Fruit fly (Drosophila melanogaster) whole organism, embryonic: ENCODE data around the gene CG4962.

Source experiments
- CG1647 ChIP-seq: fragments of 200-800 bp; sonication (Bioruptor generic); optimal IDR thresholded peaks from 3 replicates; lab custom pipeline; 2016; ENCODE audit warnings: missing biosample characterization, missing genetic modification characterization
- CG18599 ChIP-seq: fragments of 200-800 bp; sonication (Bioruptor generic); optimal IDR thresholded peaks from 3 replicates; lab custom pipeline; 2017; ENCODE audit warnings: missing biosample characterization, missing genetic modification characterization, mild to moderate bottlenecking, moderate library complexity, missing genetic modification reagents
- CG4617 ChIP-seq: fragments of 200-800 bp; sonication (Bioruptor generic); optimal IDR thresholded peaks from 3 replicates; lab custom pipeline; 2016; ENCODE audit warnings: missing biosample characterization, missing genetic modification characterization, borderline replicate concordance
- CG7963 ChIP-seq: fragments of 200-800 bp; sonication (Bioruptor generic); IDR thresholded peaks from 3 replicates; pipeline ENCODE4 v1.3.6; 2022; ENCODE audit warnings: missing biosample characterization, missing genetic modification characterization; ENCODE audit not compliant: partially characterized antibody
- CG8359 ChIP-seq: fragments of 200-800 bp; sonication (Bioruptor generic); optimal IDR thresholded peaks from 2 replicates; lab custom pipeline; 2017; ENCODE audit warnings: missing biosample characterization, mild to moderate bottlenecking, missing genetic modification characterization, borderline replicate concordance
- HmgZ ChIP-seq: fragments of 200-800 bp; sonication (Bioruptor generic); optimal IDR thresholded peaks from 2 replicates; lab custom pipeline; 2018; ENCODE audit warnings: missing biosample characterization, mild to moderate bottlenecking, missing genetic modification characterization
- Poxn ChIP-seq: fragments of 200-800 bp; sonication (Bioruptor generic); IDR thresholded peaks from 2 replicates; pipeline ENCODE4 v1.3.6; 2022; ENCODE audit warnings: missing biosample characterization, missing genetic modification characterization
- amos ChIP-seq: fragments of 200-800 bp; sonication (Bioruptor generic); IDR thresholded peaks from 2 replicates; pipeline ENCODE4 v1.3.6; 2022; ENCODE audit warnings: missing biosample characterization, missing genetic modification characterization; ENCODE audit not compliant: partially characterized antibody
- gro ChIP-seq: fragments of 200-800 bp; sonication (Bioruptor generic); optimal IDR thresholded peaks from 2 replicates; lab custom pipeline; 2016; ENCODE audit warnings: missing biosample characterization, missing genetic modification characterization
- mld ChIP-seq: fragments of 200-800 bp; sonication (Bioruptor generic); IDR thresholded peaks from 3 replicates; pipeline ENCODE4 v1.3.6; 2022; ENCODE audit warnings: missing biosample characterization, missing genetic modification characterization; ENCODE audit not compliant: partially characterized antibody
- stwl ChIP-seq: fragments of 200-800 bp; sonication (Bioruptor generic); optimal IDR thresholded peaks from 3 replicates; lab custom pipeline; 2018; ENCODE audit warnings: missing biosample characterization, mild to moderate bottlenecking, missing genetic modification characterization, moderate library complexity

- TF ChIP-seq amos (GFP tag; lab: Robert Waterston, UW) (no peak), gro (GFP tag; lab: Kevin White, UChicago) (no peak), CG18599 (GFP tag; lab: Kevin White, UChicago) (no peak), HmgZ (tag; lab: Kevin White, UChicago) (no peak), stwl (tag; lab: Kevin White, UChicago) (no peak), CG4617 (GFP tag; lab: Kevin White, UChicago) (no peak), CG8359 (GFP tag; lab: Kevin White, UChicago) (no peak), Poxn (GFP tag; lab: Robert Waterston, UW) (no peak), CG7963 (no peak), CG1647 (no peak), mld (no peak)
These were observed 31.3 kb upstream of the CG4962 start, which contains the start of the genes CG13040 and CG13039 for dm6 chr3L:16326657-16327056.
